Worm (Caenorhabditis elegans) whole organism, late embryonic: ENCODE measurements around the gene R07E5.15.

Experiments used
- F13H6.1 ChIP-seq: sonication (generic microtip); optimal IDR thresholded peaks from 2 replicates; lab custom pipeline; 2016; ENCODE audit warnings: missing genetic modification characterization, missing compliant biosample characterization
- ama-1 ChIP-seq: fragments of 150-350 bp; optimal IDR thresholded peaks from 2 replicates; lab custom pipeline; 2014
- ceh-22 ChIP-seq: sonication (generic microtip); optimal IDR thresholded peaks from 2 replicates; lab custom pipeline; 2017; ENCODE audit warnings: missing biosample characterization, missing genetic modification characterization
- che-1 ChIP-seq: sonication (generic microtip); optimal IDR thresholded peaks from 2 replicates; lab custom pipeline; 2016; ENCODE audit warnings: mild to moderate bottlenecking, missing genetic modification characterization, missing compliant biosample characterization
- eyg-1 ChIP-seq: sonication (generic microtip); optimal IDR thresholded peaks from 2 replicates; lab custom pipeline; 2016; ENCODE audit warnings: missing genotype, missing genetic modification characterization, missing compliant biosample characterization
- lin-11 ChIP-seq: fragments of 200-800 bp; sonication (Bioruptor generic); optimal IDR thresholded peaks from 2 replicates; lab custom pipeline; 2018; ENCODE audit warnings: mild to moderate bottlenecking, missing genetic modification characterization, missing compliant biosample characterization
- nhr-11 ChIP-seq: fragments of 150-350 bp; optimal IDR thresholded peaks from 2 replicates; lab custom pipeline; 2014; ENCODE audit warnings: missing biosample characterization, missing genetic modification characterization
- unc-86 ChIP-seq: sonication (generic microtip); optimal IDR thresholded peaks from 2 replicates; lab custom pipeline; 2016; ENCODE audit warnings: missing genetic modification characterization, missing compliant biosample characterization

DNA sequence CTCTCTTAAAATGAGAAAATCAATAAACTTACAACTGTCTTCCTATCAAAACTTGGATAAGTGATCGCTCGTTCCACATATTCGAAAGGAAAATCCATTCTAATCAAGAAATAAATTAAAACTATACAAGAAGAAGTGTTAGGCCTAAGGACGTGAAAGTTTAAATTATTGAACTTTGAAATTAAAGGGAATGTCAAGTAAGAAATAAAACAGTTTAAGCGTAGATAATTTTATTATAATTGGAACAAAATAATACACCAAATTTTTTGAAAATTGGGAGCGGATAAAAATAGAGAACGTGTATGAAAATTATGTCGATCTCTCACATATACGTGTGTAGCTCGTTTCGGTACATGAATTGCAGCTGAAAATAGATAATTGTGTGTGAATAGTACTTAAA lies 28.2 kb downstream of the R07E5.15 start, which contains the start of gene C28A5.6:
- TF ChIP-seq eyg-1 (tag; lab: Kevin White, UChicago) (no peak), che-1 (tag; lab: Kevin White, UChicago) (no peak), ceh-22 (tag; lab: Kevin White, UChicago) (no peak), lin-11 (tag; lab: Kevin White, UChicago) (no peak), nhr-11 (tag; lab: Kevin White, UChicago) (no peak), unc-86 (no peak), ama-1 (no peak), F13H6.1 (no peak)
